Fruit fly (Drosophila melanogaster) whole organism, prepupa: ENCODE results near the gene CG18171.

Experiments
- CG6808 ChIP-seq: fragments of 200-800 bp; sonication (Bioruptor generic); optimal IDR thresholded peaks from 3 replicates; lab custom pipeline; 2017; ENCODE audit warnings: missing biosample characterization, missing genetic modification characterization, mild to moderate bottlenecking, moderate library complexity, missing genetic modification reagents
- CG6854 ChIP-seq: fragments of 200-800 bp; sonication (Bioruptor generic); optimal IDR thresholded peaks from 2 replicates; lab custom pipeline; 2017; ENCODE audit warnings: missing biosample characterization, mild to moderate bottlenecking, missing genetic modification characterization
- Gug ChIP-seq: fragments of 200-800 bp; sonication (Bioruptor generic); IDR thresholded peaks from 2 replicates; pipeline ENCODE4 v1.3.6; 2022; ENCODE audit warnings: missing biosample characterization, missing genetic modification characterization

DNA sequence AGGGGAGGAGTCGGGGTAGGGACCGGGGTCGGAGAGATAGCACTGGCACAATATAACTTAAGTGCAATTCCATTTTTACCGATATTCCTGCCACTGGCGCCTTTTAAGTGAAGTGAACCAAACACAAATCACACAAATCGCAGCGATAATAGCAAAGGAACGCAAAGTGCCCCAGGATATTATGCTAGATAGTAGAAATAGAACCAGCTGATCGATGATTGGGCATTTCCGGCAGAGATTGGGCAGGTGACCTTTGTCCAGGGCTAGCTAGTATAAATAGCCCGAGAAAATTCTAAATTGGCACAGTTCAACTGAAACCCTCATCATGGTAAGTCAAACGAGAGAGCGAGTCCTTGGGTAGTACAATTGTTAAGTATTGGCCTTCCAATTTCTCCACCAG lies 28.6 kb downstream of the CG18171 start, which contains the start of gene CG12011:
- TF ChIP-seq CG6808 (GFP tag; lab: Kevin White, UChicago) (no peak), CG6854 (GFP tag; lab: Kevin White, UChicago) (no peak), Gug (GFP tag; lab: Robert Waterston, UW) (no peak)
